Worm (Caenorhabditis elegans) whole organism, L4 larva: ENCODE results near the gene C04H5.7.

Experiments used
- F10B5.3 ChIP-seq: sonication (generic microtip); optimal IDR thresholded peaks from 2 replicates; lab custom pipeline; 2016; ENCODE audit warnings: mild to moderate bottlenecking, missing genetic modification characterization, missing compliant biosample characterization
- F37D6.2 ChIP-seq: sonication (generic microtip); optimal IDR thresholded peaks from 2 replicates; lab custom pipeline; 2016; ENCODE audit warnings: mild to moderate bottlenecking, missing genetic modification characterization, missing compliant biosample characterization
- F49E8.2 ChIP-seq: sonication (generic microtip); optimal IDR thresholded peaks from 2 replicates; lab custom pipeline; 2016; ENCODE audit warnings: missing compliant biosample characterization, mild to moderate bottlenecking, missing genetic modification characterization, borderline replicate concordance
- Y105C5A.15 ChIP-seq: fragments of 200-800 bp; sonication (Bioruptor generic); IDR thresholded peaks from 2 replicates; pipeline ENCODE4 v1.3.6; 2022; ENCODE audit warnings: missing genetic modification characterization, missing compliant biosample characterization
- Y75B8A.6 ChIP-seq: fragments of 200-800 bp; sonication (Bioruptor generic); IDR thresholded peaks from 2 replicates; pipeline ENCODE4 v1.3.6; 2022; ENCODE audit warnings: missing genetic modification reagents, missing genetic modification characterization, missing compliant biosample characterization
- ZK337.2 ChIP-seq: fragments of 200-800 bp; sonication (Bioruptor generic); IDR thresholded peaks from 2 replicates; pipeline ENCODE4 v1.3.6; 2022; ENCODE audit warnings: missing genetic modification reagents, missing genetic modification characterization, missing compliant biosample characterization
- ama-1 ChIP-seq: fragments of 150-350 bp; optimal IDR thresholded peaks from 2 replicates; lab custom pipeline; 2014; ENCODE audit warnings: inconsistent platforms, mixed read lengths
- arid-1 ChIP-seq: fragments of 200-800 bp; sonication (Bioruptor generic); conservative IDR thresholded peaks from 2 replicates; pipeline ENCODE4 v1.3.6; 2022; ENCODE audit warnings: missing genetic modification reagents, missing genetic modification characterization, missing compliant biosample characterization
- ceh-20 ChIP-seq: fragments of 200-800 bp; sonication (Bioruptor generic); IDR thresholded peaks from 2 replicates; pipeline ENCODE4 v1.3.6; 2022; ENCODE audit warnings: missing genetic modification reagents, missing genetic modification characterization, missing compliant biosample characterization
- ceh-28 ChIP-seq: fragments of 150-350 bp; optimal IDR thresholded peaks from 2 replicates; lab custom pipeline; 2014; ENCODE audit warnings: missing biosample characterization, missing genetic modification reagents, missing genetic modification characterization
- ceh-32 ChIP-seq: sonication (generic microtip); optimal IDR thresholded peaks from 2 replicates; lab custom pipeline; 2016; ENCODE audit warnings: mild to moderate bottlenecking, missing genetic modification characterization, missing compliant biosample characterization; ENCODE audit not compliant: poor library complexity
- ces-1 ChIP-seq: fragments of 150-350 bp; sonication (generic microtip); optimal IDR thresholded peaks from 4 replicates; lab custom pipeline; 2014; ENCODE audit warnings: missing biosample characterization, missing genetic modification reagents, missing genetic modification characterization
- daf-12 ChIP-seq: fragments of 150-350 bp; optimal IDR thresholded peaks from 2 replicates; lab custom pipeline; 2014; ENCODE audit warnings: missing biosample characterization, missing genetic modification reagents, missing genetic modification characterization
- daf-16 ChIP-seq, 3 experiments: sonication (generic microtip); optimal IDR thresholded peaks; 2 replicates each; lab custom pipeline; 2016 to 2017; ENCODE audit warnings: missing genetic modification characterization in 3 of 3, missing genetic modification reagents in 3 of 3, mild to moderate bottlenecking in 2 of 3, missing compliant biosample characterization in 2 of 3, missing biosample characterization in 1 of 3, moderate library complexity in 1 of 3
- daf-19 ChIP-seq: fragments of 200-800 bp; sonication (Bioruptor generic); conservative IDR thresholded peaks from 2 replicates; pipeline ENCODE4 v1.3.6; 2022; ENCODE audit warnings: missing genetic modification characterization, missing compliant biosample characterization
- dpl-1 ChIP-seq: fragments of 150-350 bp; optimal IDR thresholded peaks from 2 replicates; lab custom pipeline; 2014; ENCODE audit warnings: missing biosample characterization, missing genetic modification reagents, missing genetic modification characterization
- duxl-1 ChIP-seq: sonication (generic microtip); optimal IDR thresholded peaks from 2 replicates; lab custom pipeline; 2016; ENCODE audit warnings: mild to moderate bottlenecking, missing genetic modification characterization, moderate library complexity, missing compliant biosample characterization; ENCODE audit not compliant: poor library complexity
- egl-27 ChIP-seq: sonication (generic microtip); optimal IDR thresholded peaks from 3 replicates; lab custom pipeline; 2017; ENCODE audit warnings: missing biosample characterization, missing genetic modification reagents, missing genetic modification characterization
- egl-43 ChIP-seq: fragments of 200-800 bp; sonication (Bioruptor generic); IDR thresholded peaks from 2 replicates; pipeline ENCODE4 v1.3.6; 2022; ENCODE audit warnings: missing genetic modification reagents, missing genetic modification characterization, missing compliant biosample characterization
- fkh-10 ChIP-seq: fragments of 150-350 bp; optimal IDR thresholded peaks from 2 replicates; lab custom pipeline; 2014; ENCODE audit warnings: missing biosample characterization, missing genetic modification reagents, missing genetic modification characterization
- fos-1 ChIP-seq: fragments of 150-350 bp; optimal IDR thresholded peaks from 2 replicates; lab custom pipeline; 2014; ENCODE audit warnings: missing biosample characterization, missing genetic modification characterization
- hif-1 ChIP-seq, 2 experiments: sonication (generic microtip); optimal IDR thresholded peaks; 2 replicates each; lab custom pipeline; 2016 to 2017; ENCODE audit warnings: missing compliant biosample characterization in 2 of 2, missing genetic modification characterization in 2 of 2, missing genetic modification reagents in 2 of 2, missing genotype in 2 of 2, mild to moderate bottlenecking in 1 of 2
- lim-7 ChIP-seq: fragments of 200-800 bp; sonication (Bioruptor generic); IDR thresholded peaks from 2 replicates; pipeline ENCODE4 v1.3.6; 2022; ENCODE audit warnings: missing genetic modification characterization, missing compliant biosample characterization
- lin-15B ChIP-seq: fragments of 150-350 bp; sonication (generic microtip); optimal IDR thresholded peaks from 3 replicates; lab custom pipeline; 2014; ENCODE audit warnings: missing biosample characterization, missing genetic modification characterization
- lin-38 ChIP-seq: fragments of 200-800 bp; sonication (Bioruptor generic); IDR thresholded peaks from 2 replicates; pipeline ENCODE4 v1.3.6; 2022; ENCODE audit warnings: missing genetic modification reagents, missing genetic modification characterization, missing compliant biosample characterization
- lsy-2 ChIP-seq, 2 experiments: fragments of 150-350 bp in 1 of 2; sonication (generic microtip) in 1 of 2; optimal IDR thresholded peaks; 2 replicates each; lab custom pipeline; 2014 to 2017; ENCODE audit warnings: missing biosample characterization in 2 of 2, missing genetic modification characterization in 2 of 2
- nhr-10 ChIP-seq: fragments of 150-350 bp; optimal IDR thresholded peaks from 2 replicates; lab custom pipeline; 2014; ENCODE audit warnings: missing biosample characterization, missing genetic modification characterization
- nhr-102 ChIP-seq: sonication (generic microtip); optimal IDR thresholded peaks from 2 replicates; lab custom pipeline; 2016; ENCODE audit warnings: mild to moderate bottlenecking, missing genetic modification characterization, moderate library complexity, missing compliant biosample characterization
- nhr-11 ChIP-seq: fragments of 150-350 bp; optimal IDR thresholded peaks from 2 replicates; lab custom pipeline; 2014; ENCODE audit warnings: missing biosample characterization, missing genetic modification characterization
- nhr-111 ChIP-seq: fragments of 200-800 bp; sonication (Bioruptor generic); optimal IDR thresholded peaks from 2 replicates; lab custom pipeline; 2018; ENCODE audit warnings: mild to moderate bottlenecking, missing genetic modification characterization, missing compliant biosample characterization
- nhr-237 ChIP-seq: sonication (generic microtip); optimal IDR thresholded peaks from 2 replicates; lab custom pipeline; 2017; ENCODE audit warnings: missing biosample characterization, missing genetic modification characterization
- nhr-28 ChIP-seq: fragments of 150-350 bp; optimal IDR thresholded peaks from 2 replicates; lab custom pipeline; 2014; ENCODE audit warnings: missing biosample characterization, missing genetic modification characterization
- nhr-41 ChIP-seq: fragments of 200-800 bp; sonication (Bioruptor generic); IDR thresholded peaks from 2 replicates; pipeline ENCODE4 v1.3.6; 2022; ENCODE audit warnings: missing genetic modification reagents, missing genetic modification characterization, missing compliant biosample characterization
- nhr-42 ChIP-seq: fragments of 200-800 bp; sonication (Bioruptor generic); IDR thresholded peaks from 2 replicates; pipeline ENCODE4 v1.3.6; 2022; ENCODE audit warnings: missing genetic modification characterization, missing compliant biosample characterization
- nhr-6 ChIP-seq: fragments of 150-350 bp; optimal IDR thresholded peaks from 2 replicates; lab custom pipeline; 2014; ENCODE audit warnings: missing biosample characterization, missing genetic modification characterization
- nhr-76 ChIP-seq: fragments of 150-350 bp; optimal IDR thresholded peaks from 2 replicates; lab custom pipeline; 2014; ENCODE audit warnings: missing biosample characterization, missing genetic modification characterization
- php-3 ChIP-seq: fragments of 200-800 bp; sonication (Bioruptor generic); IDR thresholded peaks from 2 replicates; pipeline ENCODE4 v1.3.6; 2022; ENCODE audit warnings: missing genetic modification reagents, missing genetic modification characterization, missing compliant biosample characterization
- pqm-1 ChIP-seq: sonication (generic microtip); optimal IDR thresholded peaks from 2 replicates; lab custom pipeline; 2017; ENCODE audit warnings: missing biosample characterization, missing genetic modification characterization
- rbr-2 ChIP-seq: sonication (generic microtip); optimal IDR thresholded peaks from 2 replicates; lab custom pipeline; 2016; ENCODE audit warnings: missing genotype, missing genetic modification characterization, missing compliant biosample characterization
- saeg-2 ChIP-seq: fragments of 200-800 bp; sonication (Bioruptor generic); IDR thresholded peaks from 2 replicates; pipeline ENCODE4 v1.3.6; 2022; ENCODE audit warnings: missing genetic modification reagents, missing genetic modification characterization, missing compliant biosample characterization
- set-16 ChIP-seq: fragments of 200-800 bp; sonication (Bioruptor generic); IDR thresholded peaks from 2 replicates; pipeline ENCODE4 v1.3.6; 2022; ENCODE audit warnings: missing genetic modification reagents, missing genetic modification characterization, missing compliant biosample characterization
- skn-1 ChIP-seq: fragments of 150-350 bp; optimal IDR thresholded peaks from 2 replicates; lab custom pipeline; 2014; ENCODE audit warnings: missing biosample characterization, missing genetic modification characterization
- snpc-1.2 ChIP-seq: fragments of 200-800 bp; sonication (Bioruptor generic); IDR thresholded peaks from 2 replicates; pipeline ENCODE4 v1.3.6; 2022; ENCODE audit warnings: missing genetic modification reagents, missing genetic modification characterization, missing compliant biosample characterization
- snpc-4 ChIP-seq: fragments of 150-350 bp; optimal IDR thresholded peaks from 2 replicates; lab custom pipeline; 2014; ENCODE audit warnings: missing biosample characterization, missing genetic modification characterization
- spr-1 ChIP-seq: sonication (generic microtip); optimal IDR thresholded peaks from 2 replicates; lab custom pipeline; 2016; ENCODE audit warnings: mild to moderate bottlenecking, missing genetic modification characterization, missing compliant biosample characterization
- tag-97 ChIP-seq: fragments of 200-800 bp; sonication (Bioruptor generic); IDR thresholded peaks from 2 replicates; pipeline ENCODE4 v1.3.6; 2022; ENCODE audit warnings: missing genetic modification characterization, missing compliant biosample characterization
- unc-62 ChIP-seq, 3 experiments: fragments of 150-350 bp in 1 of 3; sonication (generic microtip); optimal IDR thresholded peaks in 2 of 3; peaks in 1 of 3; 1 replicate in 1 of 3; 2 replicates in 2 of 3; lab custom pipeline; 2014 to 2017; ENCODE audit warnings: missing biosample characterization in 3 of 3, missing genetic modification characterization in 3 of 3, missing genetic modification reagents in 3 of 3, missing genotype in 1 of 3
- zfp-2 ChIP-seq: sonication (generic microtip); optimal IDR thresholded peaks from 2 replicates; lab custom pipeline; 2016; ENCODE audit warnings: mild to moderate bottlenecking, missing genetic modification characterization, missing compliant biosample characterization
- zip-11 ChIP-seq: fragments of 200-800 bp; sonication (Bioruptor generic); IDR thresholded peaks from 2 replicates; pipeline ENCODE4 v1.3.6; 2022; ENCODE audit warnings: missing genetic modification characterization, missing compliant biosample characterization
- ztf-7 ChIP-seq: fragments of 150-350 bp; optimal IDR thresholded peaks from 2 replicates; lab custom pipeline; 2014; ENCODE audit warnings: missing biosample characterization, missing genetic modification characterization

Gene C04H5.7

ce11 chrII:14537728-14538127, at the start of gene C04H5.7, which contains the start of gene clec-147:
Gene C04H5.7 (plus strand): TSS chrII:14537946.
Gene clec-147 (minus strand): TSS chrII:14537828.
- TF ChIP-seq F37D6.2 (no peak), arid-1 (no peak), egl-27 (no peak), nhr-10 (tag; lab: Kevin White, UChicago) (no peak)

- TF ChIP-seq egl-43 (GFP tag; lab: Robert Waterston, UW), result no peak
- TF ChIP-seq set-16 (GFP tag; lab: Robert Waterston, UW), result no peak
- peak in 1 of 2 experiments; percentile 79 for TF ChIP-seq lsy-2 (tag; optimal IDR thresholded peaks at IDR 0.05; lab: Kevin White, UChicago)
- TF ChIP-seq dpl-1 (GFP tag; lab: Kevin White, UChicago), result peak; percentile 86
- TF ChIP-seq ceh-20 (GFP tag; lab: Robert Waterston, UW), result peak; percentile 28; the same call in 1 of the 2 replicates
- TF ChIP-seq F37D6.2, result peak; percentile 15
- no peak for TF ChIP-seq saeg-2
- TF ChIP-seq Y105C5A.15 (GFP tag; lab: Robert Waterston, UW), result no peak
- peak; percentile 23 for TF ChIP-seq ztf-7 (tag; lab: Kevin White, UChicago)
- TF ChIP-seq nhr-237 (tag; lab: Kevin White, UChicago), result no peak
- no peak for TF ChIP-seq lin-15B (tag; lab: Kevin White, UChicago)
- no peak for TF ChIP-seq tag-97
- TF ChIP-seq daf-19 (GFP tag; lab: Robert Waterston, UW), result no peak
- no peak for TF ChIP-seq F49E8.2
- TF ChIP-seq pqm-1 (tag; lab: Kevin White, UChicago), result no peak
- TF ChIP-seq snpc-4 (tag; lab: Kevin White, UChicago), result no peak
- TF ChIP-seq nhr-111 (GFP tag; lab: Kevin White, UChicago), result no peak
- no peak for TF ChIP-seq zfp-2 (tag; lab: Kevin White, UChicago)
- no peak for TF ChIP-seq skn-1 (tag; lab: Kevin White, UChicago)
- no peak for TF ChIP-seq lim-7 (GFP tag; lab: Robert Waterston, UW)
- peak; percentile 44 for TF ChIP-seq rbr-2 (tag; lab: Kevin White, UChicago)
- TF ChIP-seq spr-1 (tag; lab: Kevin White, UChicago), result peak; percentile 24
- peak; percentile 71 for TF ChIP-seq lin-38 (GFP tag; lab: Robert Waterston, UW)
- TF ChIP-seq daf-12 (tag; lab: Kevin White, UChicago), result no peak
- TF ChIP-seq hif-1 (tag; optimal IDR thresholded peaks at IDR 0.05; lab: Kevin White, UChicago), result peak in 1 of 2 experiments; percentile 71
- peak; percentile 21 for TF ChIP-seq fkh-10 (GFP tag; lab: Kevin White, UChicago)
- no peak for TF ChIP-seq fos-1 (tag; lab: Kevin White, UChicago)
- no peak for TF ChIP-seq ZK337.2
- no peak for TF ChIP-seq ama-1 (lab: Kevin White, UChicago)
- TF ChIP-seq snpc-1.2 (GFP tag; lab: Robert Waterston, UW), result no peak
- TF ChIP-seq php-3 (GFP tag; lab: Robert Waterston, UW), result no peak
- TF ChIP-seq nhr-76 (tag; lab: Kevin White, UChicago), result no peak
- no peak for TF ChIP-seq F10B5.3 (tag; lab: Kevin White, UChicago)
- peak; percentile 19 for TF ChIP-seq nhr-28 (tag; lab: Kevin White, UChicago)
- no peak for TF ChIP-seq ceh-32 (tag; lab: Kevin White, UChicago)
- no peak for TF ChIP-seq duxl-1 (tag; lab: Kevin White, UChicago)
- TF ChIP-seq nhr-102 (tag; lab: Kevin White, UChicago), result peak; percentile 15
- no peak for TF ChIP-seq ces-1
- TF ChIP-seq nhr-41, result no peak
- TF ChIP-seq nhr-6 (tag; lab: Kevin White, UChicago), result no peak
- TF ChIP-seq unc-62 (GFP tag; optimal IDR thresholded peaks at IDR 0.05 in 1 of 2; lab: Kevin White, UChicago), result no peak
- no peak for TF ChIP-seq unc-62 (tag; optimal IDR thresholded peaks at IDR 0.05; lab: Kevin White, UChicago)
- TF ChIP-seq nhr-11 (tag; lab: Kevin White, UChicago), result no peak
- TF ChIP-seq daf-16 (GFP tag; optimal IDR thresholded peaks at IDR 0.05; lab: Kevin White, UChicago), result no peak
- TF ChIP-seq daf-16 (tag; optimal IDR thresholded peaks at IDR 0.05; lab: Kevin White, UChicago), result no peak
- no peak for TF ChIP-seq ceh-28 (tag; lab: Kevin White, UChicago)
- TF ChIP-seq zip-11, result no peak
- TF ChIP-seq Y75B8A.6 (GFP tag; lab: Robert Waterston, UW), result no peak
- TF ChIP-seq nhr-42 (GFP tag; lab: Robert Waterston, UW), result peak; percentile 80
Measured at ce11 chrII:14488661-14489060, 49.1 kb upstream of the C04H5.7 start, which contains the start of gene usp-14. Gene usp-14 (minus strand): TSS chrII:14488688.
